Fruit fly (Drosophila melanogaster) whole organism, embryonic: ENCODE data around the gene CG10383.

Source experiments
- Asciz ChIP-seq: fragments of 200-800 bp; sonication (Bioruptor generic); optimal IDR thresholded peaks from 2 replicates; lab custom pipeline; 2017; ENCODE audit warnings: missing biosample characterization, mild to moderate bottlenecking, missing genetic modification characterization, missing genetic modification reagents
- CG10565 ChIP-seq: fragments of 200-800 bp; sonication (Bioruptor generic); optimal IDR thresholded peaks from 3 replicates; lab custom pipeline; 2016; ENCODE audit warnings: missing biosample characterization, mild to moderate bottlenecking, missing genetic modification characterization
- CG12659 ChIP-seq: fragments of 200-800 bp; sonication (Bioruptor generic); optimal IDR thresholded peaks from 3 replicates; lab custom pipeline; 2017; ENCODE audit warnings: mild to moderate bottlenecking, missing biosample characterization, missing genetic modification reagents, missing genetic modification characterization
- CG13287 ChIP-seq: fragments of 200-800 bp; sonication (Bioruptor generic); IDR thresholded peaks from 2 replicates; pipeline ENCODE4 v1.3.6; 2022; ENCODE audit warnings: missing biosample characterization, missing genetic modification characterization; ENCODE audit not compliant: partially characterized antibody
- CG14710 ChIP-seq: fragments of 200-800 bp; sonication (Bioruptor generic); optimal IDR thresholded peaks from 3 replicates; lab custom pipeline; 2019; ENCODE audit warnings: missing biosample characterization, mild to moderate bottlenecking, missing genetic modification characterization, moderate library complexity
- CG14860 ChIP-seq: fragments of 200-800 bp; sonication (Bioruptor generic); IDR thresholded peaks from 3 replicates; pipeline ENCODE4 v1.3.6; 2022; ENCODE audit warnings: missing biosample characterization, missing genetic modification characterization; ENCODE audit not compliant: partially characterized antibody
- CG15514 ChIP-seq: fragments of 200-800 bp; sonication (Bioruptor generic); optimal IDR thresholded peaks from 3 replicates; lab custom pipeline; 2017; ENCODE audit warnings: missing biosample characterization, missing genetic modification characterization, mild to moderate bottlenecking, moderate library complexity, missing genetic modification reagents
- CG15696 ChIP-seq: fragments of 200-800 bp; sonication (Bioruptor generic); optimal IDR thresholded peaks from 2 replicates; lab custom pipeline; 2019; ENCODE audit warnings: missing biosample characterization, mild to moderate bottlenecking, missing genetic modification characterization, moderate library complexity
- CG17186 ChIP-seq: fragments of 200-800 bp; sonication (Bioruptor generic); optimal IDR thresholded peaks from 3 replicates; lab custom pipeline; 2017; ENCODE audit warnings: missing biosample characterization, missing genetic modification reagents, missing genetic modification characterization
- CG17385 ChIP-seq: fragments of 200-800 bp; sonication (Bioruptor generic); optimal IDR thresholded peaks from 3 replicates; lab custom pipeline; 2018; ENCODE audit warnings: missing biosample characterization, mild to moderate bottlenecking, missing genetic modification characterization
- CG18764 ChIP-seq: fragments of 200-800 bp; sonication (Bioruptor generic); optimal IDR thresholded peaks from 3 replicates; lab custom pipeline; 2016; ENCODE audit warnings: missing biosample characterization, missing genetic modification characterization
- CG2116 ChIP-seq: fragments of 200-800 bp; sonication (Bioruptor generic); optimal IDR thresholded peaks from 3 replicates; lab custom pipeline; 2018; ENCODE audit warnings: missing biosample characterization, mild to moderate bottlenecking, missing genetic modification characterization
- CG3847 ChIP-seq: fragments of 200-800 bp; sonication (Bioruptor generic); IDR thresholded peaks from 2 replicates; pipeline ENCODE4 v1.3.6; 2022; ENCODE audit warnings: missing biosample characterization, missing genetic modification characterization
- CG3995 ChIP-seq: fragments of 200-800 bp; sonication (Bioruptor generic); optimal IDR thresholded peaks from 3 replicates; lab custom pipeline; 2016; ENCODE audit warnings: missing biosample characterization, missing genetic modification characterization
- CG43689 ChIP-seq: fragments of 200-800 bp; sonication (Bioruptor generic); IDR thresholded peaks from 2 replicates; pipeline ENCODE4 v1.3.6; 2022; ENCODE audit warnings: missing biosample characterization, missing genetic modification characterization
- CG4404 ChIP-seq: fragments of 200-800 bp; sonication (Bioruptor generic); IDR thresholded peaks from 2 replicates; pipeline ENCODE4 v1.3.6; 2022; ENCODE audit warnings: missing biosample characterization, missing genetic modification characterization
- CG5180 ChIP-seq: fragments of 200-800 bp; sonication (Bioruptor generic); optimal IDR thresholded peaks from 3 replicates; lab custom pipeline; 2017; ENCODE audit warnings: missing biosample characterization, missing genetic modification characterization, mild to moderate bottlenecking, moderate library complexity, missing genetic modification reagents
- CG5953 ChIP-seq: fragments of 200-800 bp; sonication (Bioruptor generic); IDR thresholded peaks from 2 replicates; pipeline ENCODE4 v1.3.6; 2022; ENCODE audit warnings: missing biosample characterization, missing genetic modification characterization
- CG8359 ChIP-seq: fragments of 200-800 bp; sonication (Bioruptor generic); optimal IDR thresholded peaks from 2 replicates; lab custom pipeline; 2017; ENCODE audit warnings: missing biosample characterization, mild to moderate bottlenecking, missing genetic modification characterization, borderline replicate concordance
- CG8765 ChIP-seq: fragments of 200-800 bp; sonication (Bioruptor generic); IDR thresholded peaks from 2 replicates; pipeline ENCODE4 v1.3.6; 2022; ENCODE audit warnings: missing biosample characterization, missing genetic modification characterization
- CkIIα-i1 ChIP-seq: fragments of 200-800 bp; sonication (Bioruptor generic); IDR thresholded peaks from 2 replicates; pipeline ENCODE4 v1.3.6; 2022; ENCODE audit warnings: missing biosample characterization, missing genetic modification characterization
- E2f1 ChIP-seq: fragments of 200-800 bp; sonication (Bioruptor generic); IDR thresholded peaks from 2 replicates; pipeline ENCODE4 v1.3.6; 2022; ENCODE audit warnings: missing biosample characterization, missing genetic modification characterization
- Hey ChIP-seq: fragments of 200-800 bp; sonication (Bioruptor generic); optimal IDR thresholded peaks from 3 replicates; lab custom pipeline; 2018; ENCODE audit warnings: missing biosample characterization, mild to moderate bottlenecking, missing genetic modification characterization
- HmgZ ChIP-seq: fragments of 200-800 bp; sonication (Bioruptor generic); optimal IDR thresholded peaks from 2 replicates; lab custom pipeline; 2018; ENCODE audit warnings: missing biosample characterization, mild to moderate bottlenecking, missing genetic modification characterization
- Hr39 ChIP-seq: fragments of >200 bp; optimal IDR thresholded peaks from 2 replicates; lab custom pipeline; 2017
- MESR4 ChIP-seq: fragments of 200-800 bp; sonication (Bioruptor generic); optimal IDR thresholded peaks from 2 replicates; lab custom pipeline; 2018; ENCODE audit warnings: missing biosample characterization, mild to moderate bottlenecking, missing genetic modification characterization, moderate library complexity
- Myb ChIP-seq: fragments of 200-800 bp; sonication (Bioruptor generic); optimal IDR thresholded peaks from 2 replicates; lab custom pipeline; 2016; ENCODE audit warnings: missing biosample characterization, missing genetic modification characterization
- Rx ChIP-seq: fragments of 200-800 bp; sonication (Bioruptor generic); IDR thresholded peaks from 2 replicates; pipeline ENCODE4 v1.3.6; 2022; ENCODE audit warnings: missing biosample characterization, missing genetic modification characterization
- Sin3A ChIP-seq: fragments of >200 bp; optimal IDR thresholded peaks from 2 replicates; lab custom pipeline; 2018
- YL-1 ChIP-seq: fragments of 200-800 bp; sonication (Bioruptor generic); optimal IDR thresholded peaks from 3 replicates; lab custom pipeline; 2017; ENCODE audit warnings: missing biosample characterization, mild to moderate bottlenecking, missing genetic modification characterization
- ab ChIP-seq: fragments of 200-800 bp; sonication (Bioruptor generic); optimal IDR thresholded peaks from 2 replicates; lab custom pipeline; 2016; ENCODE audit warnings: missing biosample characterization, missing genetic modification characterization
- chn ChIP-seq: fragments of 200-800 bp; sonication (Bioruptor generic); optimal IDR thresholded peaks from 2 replicates; lab custom pipeline; 2016; ENCODE audit warnings: missing biosample characterization, missing genetic modification characterization
- cwo ChIP-seq: fragments of 200-800 bp; sonication (Bioruptor generic); optimal IDR thresholded peaks from 3 replicates; lab custom pipeline; 2017; ENCODE audit warnings: missing biosample characterization, missing genetic modification characterization, mild to moderate bottlenecking, moderate library complexity, missing genetic modification reagents
- ewg ChIP-seq: fragments of 200-800 bp; sonication (Bioruptor generic); optimal IDR thresholded peaks from 3 replicates; lab custom pipeline; 2017; ENCODE audit warnings: mild to moderate bottlenecking, missing biosample characterization, missing genetic modification reagents, missing genetic modification characterization
- ftz-f1 ChIP-seq: fragments of 200-800 bp; sonication (Bioruptor generic); optimal IDR thresholded peaks from 2 replicates; lab custom pipeline; 2016; ENCODE audit warnings: missing biosample characterization, missing genetic modification characterization
- gfzf ChIP-seq: fragments of 200-800 bp; sonication (Bioruptor generic); optimal IDR thresholded peaks from 2 replicates; lab custom pipeline; 2016; ENCODE audit warnings: missing biosample characterization, mild to moderate bottlenecking, missing genetic modification characterization, moderate library complexity
- hth ChIP-seq: fragments of >200 bp; optimal IDR thresholded peaks from 2 replicates; lab custom pipeline; 2017; ENCODE audit warnings: inconsistent platforms
- ken ChIP-seq: fragments of 200-800 bp; sonication (Bioruptor generic); IDR thresholded peaks from 3 replicates; pipeline ENCODE4 v1.3.6; 2022; ENCODE audit warnings: missing biosample characterization, missing genetic modification characterization
- lilli ChIP-seq: fragments of 200-800 bp; sonication (Bioruptor generic); optimal IDR thresholded peaks from 3 replicates; lab custom pipeline; 2016; ENCODE audit warnings: missing biosample characterization, missing genetic modification characterization
- mirr ChIP-seq: fragments of 200-800 bp; sonication (Bioruptor generic); optimal IDR thresholded peaks from 3 replicates; lab custom pipeline; 2018; ENCODE audit warnings: missing biosample characterization, mild to moderate bottlenecking, missing genetic modification characterization
- nmo ChIP-seq: fragments of 200-800 bp; sonication (Bioruptor generic); optimal IDR thresholded peaks from 2 replicates; lab custom pipeline; 2018; ENCODE audit warnings: missing biosample characterization, mild to moderate bottlenecking, missing genetic modification characterization, moderate library complexity
- phol ChIP-seq: fragments of 200-800 bp; sonication (Bioruptor generic); optimal IDR thresholded peaks from 3 replicates; lab custom pipeline; 2018; ENCODE audit warnings: missing biosample characterization, mild to moderate bottlenecking, missing genetic modification characterization, moderate library complexity
- prd ChIP-seq, 3 experiments: fragments of >200 bp in 2 of 3; fragments of 200-800 bp in 1 of 3; sonication (Bioruptor generic) in 1 of 3; optimal IDR thresholded peaks in 2 of 3; IDR thresholded peaks in 1 of 3; 2 replicates in 2 of 3; 3 replicates in 1 of 3; pipeline versions ENCODE4 v1.3.6 to Lab custom; 2017 to 2022; ENCODE audit warnings: missing biosample characterization in 1 of 3, missing genetic modification characterization in 1 of 3
- seq ChIP-seq: fragments of 200-800 bp; sonication (Bioruptor generic); IDR thresholded peaks from 2 replicates; pipeline ENCODE4 v1.3.6; 2022; ENCODE audit warnings: missing biosample characterization, missing genetic modification characterization
- sob ChIP-seq: fragments of 200-800 bp; sonication (Bioruptor generic); IDR thresholded peaks from 2 replicates; pipeline ENCODE4 v1.3.6; 2022; ENCODE audit warnings: missing biosample characterization, missing genetic modification characterization
- sqz ChIP-seq: fragments of 200-800 bp; sonication (Bioruptor generic); optimal IDR thresholded peaks from 3 replicates; lab custom pipeline; 2018; ENCODE audit warnings: missing biosample characterization, mild to moderate bottlenecking, missing genetic modification characterization
- stwl ChIP-seq: fragments of 200-800 bp; sonication (Bioruptor generic); optimal IDR thresholded peaks from 3 replicates; lab custom pipeline; 2018; ENCODE audit warnings: missing biosample characterization, mild to moderate bottlenecking, missing genetic modification characterization, moderate library complexity
- tio ChIP-seq: fragments of 200-800 bp; sonication (Bioruptor generic); optimal IDR thresholded peaks from 2 replicates; lab custom pipeline; 2017; ENCODE audit warnings: missing biosample characterization, missing genetic modification characterization, inconsistent platforms
- tna ChIP-seq: fragments of 200-800 bp; sonication (Bioruptor generic); IDR thresholded peaks from 2 replicates; pipeline ENCODE4 v1.3.6; 2022; ENCODE audit warnings: missing biosample characterization, missing genetic modification characterization; ENCODE audit not compliant: partially characterized antibody
- trem ChIP-seq: fragments of 200-800 bp; optimal IDR thresholded peaks from 3 replicates; lab custom pipeline; 2019; ENCODE audit warnings: missing biosample characterization, mild to moderate bottlenecking, missing genetic modification characterization, moderate library complexity

The CG10383 gene

DNA sequence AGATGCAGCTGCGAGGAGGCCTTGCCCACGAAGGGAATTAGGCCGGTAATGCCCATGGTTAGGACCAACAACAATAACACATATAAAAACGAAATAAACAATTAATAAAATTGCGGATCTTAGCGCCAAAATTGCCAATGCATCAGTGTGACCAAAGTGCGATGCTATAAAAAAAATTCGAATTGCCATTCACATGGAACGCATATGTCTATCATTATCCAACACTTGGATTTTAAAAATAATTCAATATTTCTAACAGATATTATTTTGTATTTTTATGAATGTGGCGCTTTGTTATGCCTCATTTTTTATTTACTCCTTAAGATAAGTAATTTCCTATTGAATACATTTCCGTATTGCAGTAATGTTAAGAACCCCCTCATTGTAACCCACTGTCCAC, 13.5 kb downstream of the CG10383 start, which contains the start of gene tos (continued):
- TF ChIP-seq CG13287 (GFP tag; lab: Robert Waterston, UW) (peak; percentile 52), phol (tag; lab: Kevin White, UChicago) (peak; percentile 26), CG17385 (GFP tag; lab: Kevin White, UChicago) (peak; percentile 57), trem (peak; percentile 47), CG4404 (GFP tag; lab: Robert Waterston, UW) (no peak), gfzf (GFP tag; lab: Kevin White, UChicago) (peak; percentile 77), CG14860 (no peak), sob (GFP tag; lab: Robert Waterston, UW) (peak; percentile 42), CG2116 (peak; percentile 40), CG3847 (GFP tag; lab: Robert Waterston, UW) (peak; percentile 61), lilli (GFP tag; lab: Kevin White, UChicago) (peak; percentile 18), Myb (GFP tag; lab: Kevin White, UChicago) (peak; percentile 83), CG12659 (GFP tag; lab: Kevin White, UChicago) (peak; percentile 43), YL-1 (GFP tag; lab: Kevin White, UChicago) (peak; percentile 49), CG15514 (GFP tag; lab: Kevin White, UChicago) (no peak), Asciz (no peak), tna (GFP tag; lab: Robert Waterston, UW) (no peak), CG10565 (no peak), stwl (tag; lab: Kevin White, UChicago) (peak; percentile 92), Hey (tag; lab: Kevin White, UChicago) (no peak), CG5953 (GFP tag; lab: Robert Waterston, UW) (no peak), sqz (GFP tag; lab: Kevin White, UChicago) (peak; percentile 77), E2f1 (GFP tag; lab: Robert Waterston, UW) (peak; percentile 23; the same call in 1 of the 2 replicates), Sin3A (lab: Kevin White, UChicago) (peak; percentile 7), CG3995 (GFP tag; lab: Kevin White, UChicago) (peak; percentile 24), CG43689 (no peak), nmo (peak; percentile 24), MESR4 (GFP tag; lab: Kevin White, UChicago) (peak; percentile 21)

DNA sequence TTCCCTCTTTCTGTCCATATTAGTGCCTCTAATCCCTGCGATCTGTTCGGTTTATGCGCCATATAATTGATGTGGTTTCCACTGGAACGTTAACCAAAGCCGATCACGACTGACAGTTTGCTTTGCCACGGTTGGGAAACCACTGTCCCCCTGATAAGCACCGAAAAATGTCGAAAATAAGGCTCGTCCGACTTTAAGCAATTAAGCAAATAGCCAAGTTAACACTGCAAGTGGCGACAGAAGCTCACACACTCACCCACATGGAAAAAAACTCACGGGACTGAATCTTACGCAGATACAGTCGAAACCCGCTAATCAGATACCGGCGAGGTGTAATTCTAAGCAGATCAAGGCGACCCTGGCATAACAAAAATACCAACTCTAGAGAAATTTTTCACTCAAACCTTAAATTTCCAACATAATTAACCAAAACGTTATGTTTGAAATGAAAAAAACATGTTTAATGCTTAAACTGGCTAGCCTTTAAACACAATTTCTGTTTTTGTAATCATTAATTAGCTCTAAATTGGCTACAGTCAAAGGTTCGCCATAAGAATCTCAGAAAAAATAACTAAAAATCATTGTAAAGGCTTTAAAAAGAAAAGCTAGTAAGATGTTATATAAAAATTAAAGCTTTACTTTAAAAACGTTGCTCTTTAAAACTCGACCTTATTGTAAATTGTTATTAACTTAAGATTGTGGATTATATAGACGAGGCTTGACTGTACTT, 17.3 kb downstream of the CG10383 start:
- no peak for TF ChIP-seq mirr (GFP tag; lab: Kevin White, UChicago)
- TF ChIP-seq CG17186 (GFP tag; lab: Kevin White, UChicago), result no peak
- no peak for TF ChIP-seq CG18764 (GFP tag; lab: Kevin White, UChicago)
- no peak for TF ChIP-seq CG5180 (GFP tag; lab: Kevin White, UChicago)
- no peak for TF ChIP-seq ab (GFP tag; lab: Kevin White, UChicago)
- TF ChIP-seq ewg (GFP tag; lab: Kevin White, UChicago), result no peak
- no peak for TF ChIP-seq hth (lab: Kevin White, UChicago)
- no peak for TF ChIP-seq CG3995 (GFP tag; lab: Kevin White, UChicago)
- no peak for TF ChIP-seq Hr39
- no peak for TF ChIP-seq Rx
- no peak for TF ChIP-seq ftz-f1
- no peak for TF ChIP-seq CG8359 (GFP tag; lab: Kevin White, UChicago)
- no peak for TF ChIP-seq CG14710
- TF ChIP-seq ken (GFP tag; lab: Robert Waterston, UW), result no peak
- TF ChIP-seq chn (GFP tag; lab: Kevin White, UChicago), result no peak
- TF ChIP-seq CG15696 (tag; lab: Kevin White, UChicago), result no peak
- TF ChIP-seq tio (GFP tag; lab: Kevin White, UChicago), result no peak
- no peak for TF ChIP-seq HmgZ (tag; lab: Kevin White, UChicago)
- TF ChIP-seq CG3847 (GFP tag; lab: Robert Waterston, UW), result no peak
- TF ChIP-seq cwo (GFP tag; lab: Kevin White, UChicago), result no peak
- TF ChIP-seq seq (GFP tag; lab: Robert Waterston, UW), result no peak
- no peak for TF ChIP-seq CkIIα-i1 (GFP tag; lab: Robert Waterston, UW)
- TF ChIP-seq CG8765 (GFP tag; lab: Robert Waterston, UW), result no peak
- no peak for TF ChIP-seq prd (optimal IDR thresholded peaks at IDR 0.05; lab: Kevin White, UChicago)
- no peak for TF ChIP-seq prd (GFP tag; IDR thresholded peaks at IDR 0.05; lab: Robert Waterston, UW)
